Fruit fly (Drosophila melanogaster): ENCODE results near the gene CG18508.

- TF ChIP-seq Sin3A (optimal IDR thresholded peaks at IDR 0.05) (no peak), h (optimal IDR thresholded peaks at IDR 0.05) (no peak)
Observed at dm6 chrX:3137853-3138418, 35.0 kb downstream of the CG18508 start.

Data from Kc167 (cell line).